2 worm cellular contexts compared by ENCODE assay signal in the genomic region with DNA sequence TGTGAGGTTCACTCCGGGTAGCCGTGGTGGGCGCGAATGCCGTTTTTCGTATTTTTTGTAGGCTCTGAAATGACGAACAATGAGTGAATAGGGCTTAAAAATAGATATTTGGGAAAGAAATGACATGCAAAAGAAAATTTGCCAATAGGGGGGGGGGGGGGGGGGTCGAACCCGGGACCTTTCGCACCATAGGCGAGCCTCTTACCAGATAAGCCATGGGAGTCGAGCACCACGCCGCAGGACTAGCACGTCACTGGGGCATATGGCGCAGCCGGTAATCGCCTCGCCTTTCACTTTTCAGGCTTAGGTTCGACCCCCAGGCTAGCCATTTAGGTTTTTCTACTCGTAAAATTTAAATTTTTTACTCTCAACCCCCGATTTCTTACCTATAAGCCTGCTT.
A peak's percentile ranks its signal among the peaks of the same experiment; 100 is the strongest.
TF ChIP-seq lines count a peak whose summit lies in the region.

No protein-coding gene starts in this region.

TF ChIP-seq in whole organism, L4 larva, 104 proteins besides CTCF, POLR2A, EP300 and RAD21:
- TF ChIP-seq set-16 (GFP tag; IDR thresholded peaks at IDR 0.05; lab: Robert Waterston, UW) (peak; percentile 87), snpc-1.2 (GFP tag; IDR thresholded peaks at IDR 0.05; lab: Robert Waterston, UW) (0 out of 2 replicates have a peak, but pooled peaks have one; percentile 22), unc-62 (GFP tag; optimal IDR thresholded peaks at IDR 0.05 in 1 of 2; lab: Kevin White, UChicago) (peak in 1 of 2 experiments; percentile 28), unc-62 (tag; optimal IDR thresholded peaks at IDR 0.05; lab: Kevin White, UChicago) (no peak), lin-39 (tag; optimal IDR thresholded peaks at IDR 0.05; lab: Kevin White, UChicago) (no peak)

TF ChIP-seq in whole organism, young adult, 124 proteins besides CTCF, POLR2A, EP300 and RAD21:
- TF ChIP-seq egrh-3 (GFP tag; IDR thresholded peaks at IDR 0.05; lab: Robert Waterston, UW), result peak; percentile 74; the same call in 1 of the 2 replicates
- TF ChIP-seq mcd-1 (GFP tag; IDR thresholded peaks at IDR 0.05; lab: Robert Waterston, UW), result 0 out of 2 replicates have a peak, but pooled peaks have one; percentile 10
- peak; percentile 81 for TF ChIP-seq zfh-2 (GFP tag; conservative IDR thresholded peaks at IDR 0.05; lab: Robert Waterston, UW)
- TF ChIP-seq ZK185.1 (tag; optimal IDR thresholded peaks at IDR 0.05; lab: Kevin White, UChicago; ENCODE audit: poor library complexity, severe bottlenecking), result no peak
- no peak for TF ChIP-seq mxl-1 (tag; optimal IDR thresholded peaks at IDR 0.05; lab: Kevin White, UChicago)
TF ChIP-seq in whole organism, young adult: peak in this region for 3.
